Fruit fly (Drosophila melanogaster): ENCODE results near the gene Acat1.

The Acat1 gene

dm6 chrX:7908239-7909068 is 19.9 kb upstream of the Acat1 start, which contains the start of the genes dpr14 and spidey:
Gene dpr14, minus strand, starts transcription at chrX:7908286.
Gene spidey, plus strand, starts transcription at chrX:7908931.
- TF ChIP-seq noc (tag; optimal IDR thresholded peaks at IDR 0.05): peak; percentile 95

- peak; percentile 17 for TF ChIP-seq noc (tag; optimal IDR thresholded peaks at IDR 0.05)
Observed at dm6 chrX:7901153-7902038, 12.8 kb upstream of the Acat1 start, which contains the start of the genes RpS6 and bys. Gene RpS6, minus strand, starts transcription at chrX:7901331. Gene bys, plus strand, starts transcription at chrX:7901880.

dm6 chrX:7900659-7901058 is 12.1 kb upstream of the Acat1 start:
- no peak for TF ChIP-seq noc (tag; optimal IDR thresholded peaks at IDR 0.05)

dm6 chrX:7893411-7894122 is 5.0 kb upstream of the Acat1 start, which contains the start of the genes CG45089, ND-MNLL and p115:
Gene CG45089, minus strand, starts transcription at chrX:7893798.
Gene ND-MNLL, minus strand, starts transcription at chrX:7893798.
Gene p115, plus strand, starts transcription at chrX:7894031.
- peak; percentile 55 for TF ChIP-seq noc (tag; optimal IDR thresholded peaks at IDR 0.05)

dm6 chrX:7892539-7892899 is 3.9 kb upstream of the Acat1 start:
- peak; percentile 3 for TF ChIP-seq noc (tag; optimal IDR thresholded peaks at IDR 0.05)

- TF ChIP-seq noc (tag; optimal IDR thresholded peaks at IDR 0.05): no peak
Observed at dm6 chrX:7891596-7892538, 3.3 kb upstream of the Acat1 start, which contains the start of gene Nek2. Gene Nek2, minus strand, starts transcription at chrX:7891646.

dm6 chrX:7884360-7884759 is 4.2 kb downstream of the Acat1 start, which contains the start of gene Ir7g:
Gene Ir7g, plus strand, starts transcription at chrX:7884660.
- TF ChIP-seq noc (tag; optimal IDR thresholded peaks at IDR 0.05): no peak

dm6 chrX:7883926-7884325 is 4.7 kb downstream of the Acat1 start, which contains the start of gene Ir7f:
Gene Ir7f, minus strand, starts transcription at chrX:7884026.
- TF ChIP-seq noc (tag; optimal IDR thresholded peaks at IDR 0.05): no peak

dm6 chrX:7881579-7881978 is 7.0 kb downstream of the Acat1 start, which contains the start of gene Ir7e:
Gene Ir7e, minus strand, starts transcription at chrX:7881679.
- no peak for TF ChIP-seq noc (tag; optimal IDR thresholded peaks at IDR 0.05)

- TF ChIP-seq noc (tag; optimal IDR thresholded peaks at IDR 0.05): no peak
Observed at dm6 chrX:7878736-7879135, 9.8 kb downstream of the Acat1 start, which contains the start of gene Ir7d. Gene Ir7d, minus strand, starts transcription at chrX:7878836.

dm6 chrX:7874094-7874493 is 14.5 kb downstream of the Acat1 start, which contains the start of gene Ir7c:
Gene Ir7c, plus strand, starts transcription at chrX:7874394.
- no peak for TF ChIP-seq noc (tag; optimal IDR thresholded peaks at IDR 0.05)

dm6 chrX:7873172-7873930 is 15.2 kb downstream of the Acat1 start, which contains the start of gene dec:
Gene dec, minus strand, starts transcription at chrX:7873222.
- no peak for TF ChIP-seq noc (tag; optimal IDR thresholded peaks at IDR 0.05)

- TF ChIP-seq noc (tag; optimal IDR thresholded peaks at IDR 0.05): no peak
Observed at dm6 chrX:7866868-7867267, 21.7 kb downstream of the Acat1 start, which contains the start of gene Ir7b. Gene Ir7b, minus strand, starts transcription at chrX:7866968.
